Worm (Caenorhabditis elegans) whole organism, L1 larva: ENCODE measurements around the gene R01B10.3.

Source experiments
- C04F5.9 ChIP-seq: sonication (generic microtip); optimal IDR thresholded peaks from 2 replicates; lab custom pipeline; 2016; ENCODE audit warnings: missing genetic modification characterization, missing compliant biosample characterization
- C34B4.2 ChIP-seq: sonication (generic microtip); optimal IDR thresholded peaks from 2 replicates; lab custom pipeline; 2017; ENCODE audit warnings: mild to moderate bottlenecking, missing genetic modification characterization, missing compliant biosample characterization
- aha-1 ChIP-seq: fragments of 150-350 bp; optimal IDR thresholded peaks from 2 replicates; lab custom pipeline; 2014; ENCODE audit warnings: missing biosample characterization, missing genetic modification characterization
- alr-1 ChIP-seq: fragments of 200-800 bp; sonication (Bioruptor generic); optimal IDR thresholded peaks from 2 replicates; lab custom pipeline; 2018; ENCODE audit warnings: borderline replicate concordance, mild to moderate bottlenecking, missing genetic modification characterization, missing compliant biosample characterization
- aly-2 ChIP-seq: fragments of 150-350 bp; optimal IDR thresholded peaks from 2 replicates; lab custom pipeline; 2014; ENCODE audit warnings: missing biosample characterization, missing genetic modification characterization
- ceh-63 ChIP-seq: fragments of 200-800 bp; sonication (Bioruptor generic); optimal IDR thresholded peaks from 2 replicates; lab custom pipeline; 2018; ENCODE audit warnings: mild to moderate bottlenecking, missing genetic modification characterization, missing compliant biosample characterization
- ceh-8 ChIP-seq: fragments of 200-800 bp; sonication (Bioruptor generic); optimal IDR thresholded peaks from 2 replicates; lab custom pipeline; 2018; ENCODE audit warnings: mild to moderate bottlenecking, missing genetic modification characterization, moderate library complexity, missing compliant biosample characterization
- ceh-82 ChIP-seq, 3 experiments: fragments of 150-350 bp in 1 of 3; sonication (generic microtip) in 2 of 3; optimal IDR thresholded peaks; 2 replicates each; lab custom pipeline; 2014 to 2017; ENCODE audit warnings: missing biosample characterization in 3 of 3, missing genetic modification characterization in 3 of 3
- ceh-88 ChIP-seq: fragments of 200-800 bp; sonication (Bioruptor generic); IDR thresholded peaks from 2 replicates; pipeline ENCODE4 v1.3.6; 2022; ENCODE audit warnings: missing genetic modification characterization, missing compliant biosample characterization
- ces-1 ChIP-seq: fragments of 150-350 bp; optimal IDR thresholded peaks from 2 replicates; lab custom pipeline; 2014; ENCODE audit warnings: missing biosample characterization, missing genetic modification reagents, missing genetic modification characterization
- dpl-1 ChIP-seq, 3 experiments: fragments of 150-350 bp in 2 of 3; sonication (generic microtip) in 1 of 3; optimal IDR thresholded peaks; 2 replicates each; lab custom pipeline; 2014 to 2017; ENCODE audit warnings: missing biosample characterization in 3 of 3, missing genetic modification characterization in 3 of 3, missing genetic modification reagents in 3 of 3
- dsc-1 ChIP-seq: sonication (generic microtip); optimal IDR thresholded peaks from 2 replicates; lab custom pipeline; 2016; ENCODE audit warnings: mild to moderate bottlenecking, missing genetic modification characterization, missing compliant biosample characterization
- efl-1 ChIP-seq, 4 experiments: fragments of 150-350 bp; optimal IDR thresholded peaks in 3 of 4; peaks in 1 of 4; 1 replicate in 1 of 4; 2 replicates in 3 of 4; lab custom pipeline; 2014; ENCODE audit warnings: missing biosample characterization in 2 of 4, missing genetic modification characterization in 2 of 4, missing genetic modification reagents in 2 of 4
- egl-13 ChIP-seq: sonication (generic microtip); optimal IDR thresholded peaks from 2 replicates; lab custom pipeline; 2016; ENCODE audit warnings: missing genotype, missing genetic modification reagents, missing genetic modification characterization, missing compliant biosample characterization
- elt-2 ChIP-seq: sonication (generic microtip); optimal IDR thresholded peaks from 2 replicates; lab custom pipeline; 2016; ENCODE audit warnings: missing genetic modification characterization, mild to moderate bottlenecking, inconsistent platforms, missing compliant biosample characterization, missing genetic modification reagents
- fkh-10 ChIP-seq: sonication (generic microtip); optimal IDR thresholded peaks from 2 replicates; lab custom pipeline; 2017; ENCODE audit warnings: missing biosample characterization, missing genetic modification reagents, missing genetic modification characterization
- fkh-4 ChIP-seq: sonication (generic microtip); optimal IDR thresholded peaks from 2 replicates; lab custom pipeline; 2016; ENCODE audit warnings: missing compliant biosample characterization, missing genetic modification characterization, borderline replicate concordance
- fkh-8 ChIP-seq: sonication (generic microtip); optimal IDR thresholded peaks from 2 replicates; lab custom pipeline; 2016; ENCODE audit warnings: mild to moderate bottlenecking, missing genetic modification characterization, missing compliant biosample characterization
- grh-1 ChIP-seq: fragments of 200-800 bp; sonication (Bioruptor generic); IDR thresholded peaks from 2 replicates; pipeline ENCODE4 v1.3.6; 2022; ENCODE audit warnings: missing genetic modification reagents, missing genetic modification characterization, missing compliant biosample characterization
- irx-1 ChIP-seq: sonication (generic microtip); optimal IDR thresholded peaks from 2 replicates; lab custom pipeline; 2016; ENCODE audit warnings: missing genetic modification characterization, missing compliant biosample characterization
- lin-13 ChIP-seq: fragments of 150-350 bp; optimal IDR thresholded peaks from 2 replicates; lab custom pipeline; 2014; ENCODE audit warnings: missing biosample characterization, missing genetic modification reagents, missing genetic modification characterization
- lin-14 ChIP-seq: fragments of 200-800 bp; sonication (Bioruptor generic); optimal IDR thresholded peaks from 2 replicates; lab custom pipeline; 2018; ENCODE audit warnings: mild to moderate bottlenecking, missing genetic modification characterization, moderate library complexity, missing compliant biosample characterization
- lin-35 ChIP-seq, 2 experiments: fragments of 150-350 bp; optimal IDR thresholded peaks; 2 replicates each; lab custom pipeline; 2014; ENCODE audit warnings: missing biosample characterization in 2 of 2, missing genetic modification characterization in 2 of 2, missing genetic modification reagents in 2 of 2
- lin-39 ChIP-seq: fragments of 150-350 bp; optimal IDR thresholded peaks from 2 replicates; lab custom pipeline; 2014; ENCODE audit warnings: missing biosample characterization, missing genetic modification reagents, missing genetic modification characterization
- lsy-2 ChIP-seq, 2 experiments: fragments of 150-350 bp; optimal IDR thresholded peaks; 2 replicates each; lab custom pipeline; 2014; ENCODE audit warnings: missing biosample characterization in 2 of 2, missing genetic modification characterization in 2 of 2
- mdl-1 ChIP-seq, 2 experiments: fragments of 150-350 bp; optimal IDR thresholded peaks; 2 replicates each; lab custom pipeline; 2014 to 2017; ENCODE audit warnings: missing biosample characterization in 2 of 2, missing genetic modification characterization in 2 of 2, inconsistent platforms in 1 of 2
- nhr-20 ChIP-seq: sonication (generic microtip); optimal IDR thresholded peaks from 2 replicates; lab custom pipeline; 2016; ENCODE audit warnings: mild to moderate bottlenecking, missing genetic modification characterization, missing compliant biosample characterization
- nhr-237 ChIP-seq: fragments of 150-350 bp; optimal IDR thresholded peaks from 2 replicates; lab custom pipeline; 2014; ENCODE audit warnings: missing biosample characterization, missing genetic modification characterization
- nhr-47 ChIP-seq: sonication (generic microtip); optimal IDR thresholded peaks from 2 replicates; lab custom pipeline; 2016; ENCODE audit warnings: mild to moderate bottlenecking, missing genetic modification characterization, moderate library complexity, missing compliant biosample characterization
- nhr-71 ChIP-seq: sonication (generic microtip); optimal IDR thresholded peaks from 2 replicates; lab custom pipeline; 2016; ENCODE audit warnings: mild to moderate bottlenecking, missing genetic modification characterization, moderate library complexity, missing compliant biosample characterization
- nhr-84 ChIP-seq: sonication (generic microtip); optimal IDR thresholded peaks from 2 replicates; lab custom pipeline; 2017; ENCODE audit warnings: missing biosample characterization, missing genetic modification characterization
- nhr-90 ChIP-seq: sonication (generic microtip); optimal IDR thresholded peaks from 2 replicates; lab custom pipeline; 2016; ENCODE audit warnings: mild to moderate bottlenecking, missing genetic modification characterization, missing compliant biosample characterization; ENCODE audit not compliant: poor library complexity
- pag-3 ChIP-seq: sonication (generic microtip); optimal IDR thresholded peaks from 2 replicates; lab custom pipeline; 2017; ENCODE audit warnings: missing genetic modification characterization, mild to moderate bottlenecking, missing compliant biosample characterization, antibody characterized with exemption, borderline replicate concordance; ENCODE audit not compliant: insufficient read depth
- pax-3 ChIP-seq: fragments of 200-800 bp; sonication (Bioruptor generic); optimal IDR thresholded peaks from 2 replicates; lab custom pipeline; 2018; ENCODE audit warnings: mild to moderate bottlenecking, missing genetic modification characterization, moderate library complexity, missing compliant biosample characterization
- rnt-1 ChIP-seq: sonication (generic microtip); optimal IDR thresholded peaks from 2 replicates; lab custom pipeline; 2016; ENCODE audit warnings: mild to moderate bottlenecking, missing genetic modification characterization, moderate library complexity, missing compliant biosample characterization
- snpc-4 ChIP-seq: fragments of 150-350 bp; optimal IDR thresholded peaks from 2 replicates; lab custom pipeline; 2014; ENCODE audit warnings: missing biosample characterization, missing genetic modification characterization
- snu-23 ChIP-seq: sonication (generic microtip); optimal IDR thresholded peaks from 2 replicates; lab custom pipeline; 2016; ENCODE audit warnings: missing genetic modification characterization, missing compliant biosample characterization
- swsn-7 ChIP-seq: sonication (generic microtip); optimal IDR thresholded peaks from 2 replicates; lab custom pipeline; 2016; ENCODE audit warnings: missing genetic modification characterization, missing compliant biosample characterization
- tbx-2 ChIP-seq: sonication (generic microtip); optimal IDR thresholded peaks from 2 replicates; lab custom pipeline; 2016; ENCODE audit warnings: missing genetic modification characterization, missing compliant biosample characterization
- tlp-1 ChIP-seq: fragments of 150-350 bp; optimal IDR thresholded peaks from 2 replicates; lab custom pipeline; 2014; ENCODE audit warnings: missing biosample characterization, missing genetic modification characterization
- unc-130 ChIP-seq: fragments of 150-350 bp; optimal IDR thresholded peaks from 2 replicates; lab custom pipeline; 2017; ENCODE audit warnings: missing biosample characterization, missing genetic modification characterization, inconsistent platforms
- unc-30 ChIP-seq: sonication (generic microtip); optimal IDR thresholded peaks from 2 replicates; lab custom pipeline; 2017; ENCODE audit warnings: missing biosample characterization, missing genetic modification characterization
- unc-62 ChIP-seq: fragments of 150-350 bp; optimal IDR thresholded peaks from 2 replicates; lab custom pipeline; 2014; ENCODE audit warnings: missing biosample characterization, missing genetic modification reagents, missing genetic modification characterization
- zag-1 ChIP-seq: fragments of 150-350 bp; optimal IDR thresholded peaks from 2 replicates; lab custom pipeline; 2014; ENCODE audit warnings: missing biosample characterization, missing genetic modification characterization
- zip-4 ChIP-seq: fragments of 200-800 bp; sonication (Bioruptor generic); optimal IDR thresholded peaks from 2 replicates; lab custom pipeline; 2018; ENCODE audit warnings: mild to moderate bottlenecking, missing genetic modification characterization, moderate library complexity, missing compliant biosample characterization
- ztf-11 ChIP-seq, 2 experiments: sonication (generic microtip); optimal IDR thresholded peaks; 2 replicates each; lab custom pipeline; 2016 to 2017; ENCODE audit warnings: missing genetic modification characterization in 2 of 2, missing biosample characterization in 1 of 2, missing compliant biosample characterization in 1 of 2

R01B10.3 gene

DNA sequence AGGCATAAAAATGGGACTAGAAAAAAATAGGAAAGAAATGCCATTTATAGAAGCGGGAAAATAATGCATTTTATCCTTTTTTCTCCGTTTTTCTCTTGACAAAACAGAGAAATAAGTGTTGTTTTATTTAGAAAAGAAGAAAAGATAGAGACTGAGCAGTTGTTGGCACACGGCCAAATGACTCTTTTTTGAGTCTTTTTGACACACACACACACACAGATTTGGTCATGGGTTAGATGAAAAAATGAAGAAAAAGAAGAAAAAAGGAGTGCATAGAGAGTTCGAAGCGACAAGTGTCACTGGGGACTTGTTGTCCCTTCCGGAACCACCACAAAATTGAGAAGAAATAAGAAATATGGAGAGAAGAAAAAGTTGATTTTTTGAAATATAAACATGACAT lies 11.4 kb downstream of the R01B10.3 start (continued):
- TF ChIP-seq swsn-7 (tag; lab: Kevin White, UChicago): no peak
- no peak for TF ChIP-seq unc-62
- no peak for TF ChIP-seq nhr-47
- no peak for TF ChIP-seq ceh-88 (GFP tag; lab: Robert Waterston, UW)
- no peak for TF ChIP-seq ceh-8 (GFP tag; lab: Kevin White, UChicago)
- peak; percentile 4 for TF ChIP-seq snu-23 (GFP tag; lab: Kevin White, UChicago)
- TF ChIP-seq fkh-8 (tag; lab: Kevin White, UChicago): no peak
- peak; percentile 20 for TF ChIP-seq unc-130 (tag; lab: Kevin White, UChicago)
- peak in 1 of 3 experiments; percentile 21 for TF ChIP-seq dpl-1 (GFP tag; optimal IDR thresholded peaks at IDR 0.05; lab: Kevin White, UChicago)
- no peak for TF ChIP-seq dsc-1 (tag; lab: Kevin White, UChicago)
- no peak for TF ChIP-seq nhr-237
- TF ChIP-seq ztf-11 (tag; optimal IDR thresholded peaks at IDR 0.05; lab: Kevin White, UChicago): no peak
- no peak for TF ChIP-seq nhr-90

DNA sequence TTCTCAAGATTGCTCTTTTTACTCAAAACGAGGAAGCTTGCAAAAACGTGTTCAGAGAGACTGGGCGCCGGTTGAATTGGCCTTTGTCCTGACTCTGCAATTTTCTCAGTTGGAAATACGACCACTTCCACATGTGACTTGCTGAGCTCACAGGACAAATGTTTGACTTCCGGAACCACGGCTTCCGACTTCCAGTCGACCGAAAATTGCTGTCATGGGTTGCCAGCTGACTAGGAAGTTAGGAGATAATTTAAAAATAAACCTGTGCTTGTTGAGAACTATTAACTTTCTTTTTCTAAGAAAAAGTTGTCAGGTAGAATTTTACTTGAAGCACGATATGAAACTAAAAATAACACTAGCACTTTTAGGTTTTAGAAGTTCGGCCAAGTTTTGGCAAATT lies 13.3 kb downstream of the R01B10.3 start:
- TF ChIP-seq fkh-8 (tag; lab: Kevin White, UChicago) (peak; percentile 67), tbx-2 (tag; lab: Kevin White, UChicago) (peak; percentile 49), unc-30 (tag; lab: Kevin White, UChicago) (no peak), mdl-1 (tag; optimal IDR thresholded peaks at IDR 0.05; lab: Kevin White, UChicago) (no peak), irx-1 (tag; lab: Kevin White, UChicago) (no peak), efl-1 (optimal IDR thresholded peaks at IDR 0.05; lab: Kevin White, UChicago) (no peak), efl-1 (GFP tag; optimal IDR thresholded peaks at IDR 0.05 in 1 of 2; lab: Kevin White, UChicago) (no peak), nhr-71 (tag; lab: Kevin White, UChicago) (peak; percentile 36), nhr-47 (peak; percentile 39), grh-1 (GFP tag; lab: Robert Waterston, UW) (no peak), lin-14 (peak; percentile 74)

ce11 chrV:6030559-6030975 lies 14.4 kb downstream of the R01B10.3 start:
- TF ChIP-seq efl-1 (optimal IDR thresholded peaks at IDR 0.05; lab: Kevin White, UChicago): peak; percentile 11 to 12
- TF ChIP-seq efl-1 (GFP tag; optimal IDR thresholded peaks at IDR 0.05 in 1 of 2; lab: Kevin White, UChicago): peak in 1 of 2 experiments; percentile 19
- TF ChIP-seq alr-1: no peak
- TF ChIP-seq nhr-90: no peak
- no peak for TF ChIP-seq tlp-1 (tag; lab: Kevin White, UChicago)
- TF ChIP-seq ces-1: no peak
- no peak for TF ChIP-seq nhr-20 (tag; lab: Kevin White, UChicago)
- TF ChIP-seq fkh-4: no peak
- no peak for TF ChIP-seq dpl-1 (GFP tag; optimal IDR thresholded peaks at IDR 0.05; lab: Kevin White, UChicago)
- TF ChIP-seq fkh-8 (tag; lab: Kevin White, UChicago): peak; percentile 16
- TF ChIP-seq C34B4.2 (tag; lab: Kevin White, UChicago): no peak
- no peak for TF ChIP-seq ceh-63
- peak; percentile 6 for TF ChIP-seq tbx-2 (tag; lab: Kevin White, UChicago)
- TF ChIP-seq elt-2 (tag; lab: Kevin White, UChicago): no peak
- no peak for TF ChIP-seq lin-39
- TF ChIP-seq aly-2 (tag; lab: Kevin White, UChicago): no peak
- TF ChIP-seq egl-13 (tag; lab: Kevin White, UChicago): no peak
- TF ChIP-seq rnt-1 (tag; lab: Kevin White, UChicago): peak; percentile 15
- peak; percentile 57 for TF ChIP-seq pag-3
- no peak for TF ChIP-seq lin-13 (GFP tag; lab: Kevin White, UChicago)
- TF ChIP-seq C04F5.9: no peak
- no peak for TF ChIP-seq aha-1 (tag; lab: Kevin White, UChicago)
- no peak for TF ChIP-seq fkh-10 (GFP tag; lab: Kevin White, UChicago)
- TF ChIP-seq snu-23 (GFP tag; lab: Kevin White, UChicago): peak; percentile 1
- TF ChIP-seq zag-1 (tag; lab: Kevin White, UChicago): no peak
- peak; percentile 22 for TF ChIP-seq nhr-47
- peak in 1 of 2 experiments; percentile 1 for TF ChIP-seq lin-35 (GFP tag; optimal IDR thresholded peaks at IDR 0.05; lab: Kevin White, UChicago)
- TF ChIP-seq pax-3 (tag; lab: Kevin White, UChicago): no peak
- peak in 1 of 2 experiments; percentile 40 for TF ChIP-seq lsy-2 (tag; optimal IDR thresholded peaks at IDR 0.05; lab: Kevin White, UChicago)
- peak; percentile 89 for TF ChIP-seq lin-14
- peak in 1 of 3 experiments; percentile 22 for TF ChIP-seq ceh-82 (tag; optimal IDR thresholded peaks at IDR 0.05; lab: Kevin White, UChicago)
- TF ChIP-seq swsn-7 (tag; lab: Kevin White, UChicago): no peak
- TF ChIP-seq nhr-71 (tag; lab: Kevin White, UChicago): peak; percentile 33
- TF ChIP-seq nhr-84: no peak
- TF ChIP-seq zip-4 (GFP tag; lab: Kevin White, UChicago): no peak
- peak; percentile 8 for TF ChIP-seq snpc-4 (tag; lab: Kevin White, UChicago)
